Fruit fly (Drosophila melanogaster) whole organism, wandering third instar larva: ENCODE data around the gene Rab19.

ENCODE experiments used
- Abd-B ChIP-seq: fragments of >200 bp; optimal IDR thresholded peaks from 2 replicates; lab custom pipeline; 2017; ENCODE audit warnings: missing biosample characterization, missing genetic modification characterization
- CG32264 ChIP-seq: fragments of 200-800 bp; sonication (Bioruptor generic); optimal IDR thresholded peaks from 2 replicates; lab custom pipeline; 2016; ENCODE audit warnings: missing biosample characterization, missing genetic modification characterization
- Dfd ChIP-seq: fragments of >200 bp; optimal IDR thresholded peaks from 2 replicates; lab custom pipeline; 2017; ENCODE audit warnings: missing biosample characterization, missing genetic modification characterization
- Dif ChIP-seq: fragments of 200-275, 200-300 bp; sonication (Bioruptor generic); optimal IDR thresholded peaks from 2 replicates; lab custom pipeline; 2018; ENCODE audit warnings: missing biosample characterization, missing genetic modification characterization; ENCODE audit not compliant: partially characterized antibody
- GATAd ChIP-seq: sonication (Bioruptor generic); optimal IDR thresholded peaks from 2 replicates; lab custom pipeline; 2016; ENCODE audit warnings: missing biosample characterization, missing genetic modification characterization
- HLH106 ChIP-seq: fragments of 200-800 bp; optimal IDR thresholded peaks from 3 replicates; lab custom pipeline; 2019; ENCODE audit warnings: missing biosample characterization, mild to moderate bottlenecking, missing genetic modification characterization, moderate library complexity
- Hnf4 ChIP-seq: fragments of 200-800 bp; sonication (Bioruptor generic); optimal IDR thresholded peaks from 2 replicates; lab custom pipeline; 2016; ENCODE audit warnings: missing biosample characterization, mild to moderate bottlenecking, missing genetic modification characterization
- Hr78 ChIP-seq: fragments of >200 bp; optimal IDR thresholded peaks from 2 replicates; lab custom pipeline; 2017; ENCODE audit warnings: missing biosample characterization, missing genetic modification characterization
- Hr83 ChIP-seq: fragments of 200-300 bp; sonication (Bioruptor generic); optimal IDR thresholded peaks from 2 replicates; lab custom pipeline; 2016; ENCODE audit warnings: missing biosample characterization, mild to moderate bottlenecking, missing genetic modification characterization, moderate library complexity; ENCODE audit not compliant: poor library complexity, severe bottlenecking
- Jra ChIP-seq: sonication (Bioruptor generic); optimal IDR thresholded peaks from 2 replicates; lab custom pipeline; 2016; ENCODE audit warnings: missing biosample characterization, missing genetic modification characterization
- Myc ChIP-seq: fragments of >200 bp; optimal IDR thresholded peaks from 2 replicates; lab custom pipeline; 2017
- N ChIP-seq: fragments of >200 bp; optimal IDR thresholded peaks from 2 replicates; lab custom pipeline; 2018; ENCODE audit warnings: missing biosample characterization, missing external identifiers, missing genetic modification characterization
- OdsH ChIP-seq: fragments of 200-800 bp; sonication (Bioruptor generic); optimal IDR thresholded peaks from 2 replicates; lab custom pipeline; 2016; ENCODE audit warnings: missing biosample characterization, mild to moderate bottlenecking, missing genetic modification characterization
- Rel ChIP-seq, 2 experiments: fragments of 200-800 bp; sonication (Bioruptor generic) in 1 of 2; optimal IDR thresholded peaks; 2 replicates in 1 of 2; 3 replicates in 1 of 2; lab custom pipeline; 2016 to 2019; ENCODE audit warnings: mild to moderate bottlenecking in 2 of 2, missing biosample characterization in 2 of 2, missing genetic modification characterization in 2 of 2, moderate library complexity in 1 of 2
- Vsx2 ChIP-seq: fragments of 200-300, 225-300 bp; sonication (Bioruptor generic); optimal IDR thresholded peaks from 2 replicates; lab custom pipeline; 2018; ENCODE audit warnings: missing biosample characterization, missing genetic modification characterization; ENCODE audit not compliant: partially characterized antibody
- br ChIP-seq: fragments of 200-800 bp; sonication (Bioruptor generic); optimal IDR thresholded peaks from 2 replicates; lab custom pipeline; 2016; ENCODE audit warnings: missing biosample characterization, missing genetic modification characterization
- brk ChIP-seq: fragments of 200-800 bp; sonication (Bioruptor generic); optimal IDR thresholded peaks from 2 replicates; lab custom pipeline; 2016; ENCODE audit warnings: missing biosample characterization, mild to moderate bottlenecking, missing genetic modification characterization
- dl ChIP-seq, 2 experiments: fragments of 175-275, 200-275 bp in 1 of 2; fragments of 200-275 bp in 1 of 2; sonication (Bioruptor generic); optimal IDR thresholded peaks; lab custom pipeline; 2018; ENCODE audit warnings: mild to moderate bottlenecking in 2 of 2, missing biosample characterization in 2 of 2, missing genetic modification characterization in 2 of 2, moderate library complexity in 2 of 2; ENCODE audit not compliant: partially characterized antibody in 2 of 2, insufficient read depth in 1 of 2
- dsf ChIP-seq: sonication (Bioruptor generic); optimal IDR thresholded peaks from 2 replicates; lab custom pipeline; 2016; ENCODE audit warnings: missing biosample characterization, missing genetic modification characterization, borderline replicate concordance
- ey ChIP-seq: fragments of 200-800 bp; sonication (Bioruptor generic); optimal IDR thresholded peaks from 2 replicates; lab custom pipeline; 2016; ENCODE audit warnings: missing biosample characterization, missing genetic modification characterization
- foxo ChIP-seq, 2 experiments: fragments of 200-800 bp; sonication (Bioruptor generic); optimal IDR thresholded peaks; 2 replicates in 1 of 2; 3 replicates in 1 of 2; lab custom pipeline; 2016 to 2017; ENCODE audit warnings: missing biosample characterization in 2 of 2, missing genetic modification characterization in 2 of 2
- fru ChIP-seq: fragments of 200-800 bp; sonication (Bioruptor generic); optimal IDR thresholded peaks from 3 replicates; lab custom pipeline; 2016; ENCODE audit warnings: missing biosample characterization, mild to moderate bottlenecking, missing genetic modification characterization
- h ChIP-seq: fragments of 200-800 bp; sonication (Bioruptor generic); optimal IDR thresholded peaks from 3 replicates; lab custom pipeline; 2016; ENCODE audit warnings: missing biosample characterization, mild to moderate bottlenecking, missing genetic modification characterization
- jim ChIP-seq: fragments of 175-275, 200-325 bp; sonication (Bioruptor generic); optimal IDR thresholded peaks from 2 replicates; lab custom pipeline; 2016; ENCODE audit warnings: missing biosample characterization, mild to moderate bottlenecking, missing genetic modification characterization
- pan ChIP-seq: fragments of >200 bp; optimal IDR thresholded peaks from 2 replicates; lab custom pipeline; 2017
- psq ChIP-seq: fragments of 200-800 bp; sonication (Bioruptor generic); optimal IDR thresholded peaks from 3 replicates; lab custom pipeline; 2017; ENCODE audit warnings: missing biosample characterization, mild to moderate bottlenecking, missing genetic modification characterization, moderate library complexity
- rgr ChIP-seq: fragments of 200-800 bp; sonication (Bioruptor generic); optimal IDR thresholded peaks from 3 replicates; lab custom pipeline; 2016; ENCODE audit warnings: missing biosample characterization, mild to moderate bottlenecking, missing genetic modification characterization
- sage ChIP-seq: fragments of 200-800 bp; sonication (Bioruptor generic); optimal IDR thresholded peaks from 2 replicates; lab custom pipeline; 2016; ENCODE audit warnings: missing biosample characterization, mild to moderate bottlenecking, missing genetic modification characterization
- sv ChIP-seq: fragments of 200-800 bp; sonication (Bioruptor generic); optimal IDR thresholded peaks from 3 replicates; lab custom pipeline; 2016; ENCODE audit warnings: missing biosample characterization, missing genetic modification characterization
- tai ChIP-seq: sonication (Bioruptor generic); optimal IDR thresholded peaks from 2 replicates; lab custom pipeline; 2016; ENCODE audit warnings: missing biosample characterization, missing genetic modification characterization
- usp ChIP-seq: fragments of >200 bp; optimal IDR thresholded peaks from 2 replicates; lab custom pipeline; 2017; ENCODE audit warnings: missing biosample characterization, missing genetic modification characterization
- woc ChIP-seq: sonication (Bioruptor generic); optimal IDR thresholded peaks from 2 replicates; lab custom pipeline; 2016; ENCODE audit warnings: missing biosample characterization, mild to moderate bottlenecking, missing genetic modification characterization

The Rab19 gene

dm6 chr3L:8285773-8286172 lies 11.0 kb upstream of the Rab19 start:
- TF ChIP-seq sv (GFP tag; lab: Kevin White, UChicago), result no peak
- TF ChIP-seq CG32264 (GFP tag; lab: Kevin White, UChicago), result no peak
- TF ChIP-seq foxo (GFP tag; optimal IDR thresholded peaks at IDR 0.05; lab: Kevin White, UChicago), result no peak
- TF ChIP-seq Dif (GFP tag; lab: Kevin White, UChicago), result no peak
- no peak for TF ChIP-seq Abd-B
- TF ChIP-seq tai (GFP tag; lab: Kevin White, UChicago), result no peak
- TF ChIP-seq brk (GFP tag; lab: Kevin White, UChicago), result no peak
- TF ChIP-seq dl (GFP tag; optimal IDR thresholded peaks at IDR 0.05; lab: Kevin White, UChicago; ENCODE audit: insufficient read depth in 1 of 2, partially characterized antibody in 2 of 2), result no peak
- TF ChIP-seq ey, result no peak
- no peak for TF ChIP-seq Dfd (GFP tag; lab: Kevin White, UChicago)
- no peak for TF ChIP-seq Hr78 (GFP tag; lab: Kevin White, UChicago)

- TF ChIP-seq GATAd, result no peak
- TF ChIP-seq woc, result no peak
- TF ChIP-seq jim, result no peak
- no peak for TF ChIP-seq tai (GFP tag; lab: Kevin White, UChicago)
- no peak for TF ChIP-seq dsf (GFP tag; lab: Kevin White, UChicago)
- TF ChIP-seq Hr83 (GFP tag; lab: Kevin White, UChicago), result no peak
- no peak for TF ChIP-seq Vsx2 (GFP tag; lab: Kevin White, UChicago)
- no peak for TF ChIP-seq Hr78 (GFP tag; lab: Kevin White, UChicago)
- no peak for TF ChIP-seq Hnf4 (GFP tag; lab: Kevin White, UChicago)
- no peak for TF ChIP-seq Rel (GFP tag; optimal IDR thresholded peaks at IDR 0.05; lab: Kevin White, UChicago)
- TF ChIP-seq Rel (tag; optimal IDR thresholded peaks at IDR 0.05; lab: Kevin White, UChicago), result no peak
- TF ChIP-seq Dif (GFP tag; lab: Kevin White, UChicago), result no peak
- TF ChIP-seq HLH106 (tag; lab: Kevin White, UChicago), result no peak
- no peak for TF ChIP-seq OdsH
- TF ChIP-seq rgr (GFP tag; lab: Kevin White, UChicago), result no peak
Measured at dm6 chr3L:8286397-8286796, 10.4 kb upstream of the Rab19 start.

dm6 chr3L:8288396-8288795 lies 8.4 kb upstream of the Rab19 start:
- TF ChIP-seq GATAd, result no peak
- no peak for TF ChIP-seq sage (GFP tag; lab: Kevin White, UChicago)
- TF ChIP-seq psq, result peak; percentile 4
- no peak for TF ChIP-seq Myc
- no peak for TF ChIP-seq brk (GFP tag; lab: Kevin White, UChicago)
- no peak for TF ChIP-seq usp (GFP tag; lab: Kevin White, UChicago)
- TF ChIP-seq br (GFP tag; lab: Kevin White, UChicago), result no peak
- TF ChIP-seq N, result no peak
- TF ChIP-seq CG32264 (GFP tag; lab: Kevin White, UChicago), result no peak
- TF ChIP-seq fru, result peak; percentile 52
- TF ChIP-seq ey, result peak; percentile 7
- TF ChIP-seq jim, result no peak
- no peak for TF ChIP-seq Hr83 (GFP tag; lab: Kevin White, UChicago)
- no peak for TF ChIP-seq dsf (GFP tag; lab: Kevin White, UChicago)
- TF ChIP-seq rgr (GFP tag; lab: Kevin White, UChicago), result no peak
- no peak for TF ChIP-seq h (GFP tag; lab: Kevin White, UChicago)
- TF ChIP-seq foxo (GFP tag; optimal IDR thresholded peaks at IDR 0.05; lab: Kevin White, UChicago), result no peak
- TF ChIP-seq dl (GFP tag; optimal IDR thresholded peaks at IDR 0.05; lab: Kevin White, UChicago; ENCODE audit: insufficient read depth in 1 of 2, partially characterized antibody in 2 of 2), result no peak
- TF ChIP-seq Jra, result no peak
- peak; percentile 37 for TF ChIP-seq tai (GFP tag; lab: Kevin White, UChicago)
- TF ChIP-seq Vsx2 (GFP tag; lab: Kevin White, UChicago), result no peak
- no peak for TF ChIP-seq Dfd (GFP tag; lab: Kevin White, UChicago)
- TF ChIP-seq pan (lab: Kevin White, UChicago), result no peak
- no peak for TF ChIP-seq sv (GFP tag; lab: Kevin White, UChicago)
